Worm (Caenorhabditis elegans) whole organism, L3 larva: ENCODE results near the gene EGAP1.5.

ENCODE experiments used
- aly-2 ChIP-seq: fragments of 150-350 bp; optimal IDR thresholded peaks from 2 replicates; lab custom pipeline; 2014; ENCODE audit warnings: missing biosample characterization, missing genetic modification characterization
- ceh-16 ChIP-seq: sonication (generic microtip); optimal IDR thresholded peaks from 2 replicates; lab custom pipeline; 2017; ENCODE audit warnings: missing biosample characterization, missing genetic modification characterization
- ceh-28 ChIP-seq: fragments of 150-350 bp; optimal IDR thresholded peaks from 2 replicates; lab custom pipeline; 2014; ENCODE audit warnings: missing biosample characterization, missing genetic modification reagents, missing genetic modification characterization
- ceh-82 ChIP-seq: fragments of 150-350 bp; optimal IDR thresholded peaks from 2 replicates; lab custom pipeline; 2014; ENCODE audit warnings: missing biosample characterization, missing genetic modification characterization
- daf-12 ChIP-seq: fragments of 150-350 bp; optimal IDR thresholded peaks from 2 replicates; lab custom pipeline; 2014; ENCODE audit warnings: missing biosample characterization, missing genetic modification reagents, missing genetic modification characterization
- egl-5 ChIP-seq: fragments of 150-350 bp; optimal IDR thresholded peaks from 2 replicates; lab custom pipeline; 2017; ENCODE audit warnings: missing biosample characterization, missing genetic modification reagents, missing genetic modification characterization, inconsistent platforms
- elt-1 ChIP-seq: fragments of 150-350 bp; optimal IDR thresholded peaks from 2 replicates; lab custom pipeline; 2014; ENCODE audit warnings: missing biosample characterization, missing genetic modification characterization
- elt-2 ChIP-seq: sonication (generic microtip); optimal IDR thresholded peaks from 2 replicates; lab custom pipeline; 2016; ENCODE audit warnings: missing genetic modification reagents, mild to moderate bottlenecking, missing genetic modification characterization, missing compliant biosample characterization
- elt-3 ChIP-seq, 3 experiments: fragments of 150-350 bp in 1 of 3; sonication (generic microtip) in 2 of 3; optimal IDR thresholded peaks; 2 replicates in 2 of 3; 4 replicates in 1 of 3; lab custom pipeline; 2014 to 2017; ENCODE audit warnings: missing biosample characterization in 3 of 3, missing genetic modification characterization in 3 of 3
- eor-1 ChIP-seq, 2 experiments: fragments of 150-350 bp; optimal IDR thresholded peaks; 2 replicates each; lab custom pipeline; 2014 to 2018; ENCODE audit warnings: missing biosample characterization in 2 of 2, missing genetic modification characterization in 2 of 2
- fkh-10 ChIP-seq: sonication (generic microtip); optimal IDR thresholded peaks from 2 replicates; lab custom pipeline; 2017; ENCODE audit warnings: missing biosample characterization, missing genetic modification reagents, missing genetic modification characterization
- fkh-2 ChIP-seq: fragments of 150-350 bp; optimal IDR thresholded peaks from 2 replicates; lab custom pipeline; 2014; ENCODE audit warnings: missing biosample characterization, missing genetic modification reagents, missing genetic modification characterization
- fos-1 ChIP-seq: fragments of 150-350 bp; optimal IDR thresholded peaks from 2 replicates; lab custom pipeline; 2014; ENCODE audit warnings: missing biosample characterization, missing genetic modification characterization
- hmg-11 ChIP-seq: sonication (generic microtip); optimal IDR thresholded peaks from 2 replicates; lab custom pipeline; 2016; ENCODE audit warnings: missing genetic modification characterization, missing compliant biosample characterization
- jun-1 ChIP-seq: fragments of 150-350 bp; optimal IDR thresholded peaks from 2 replicates; lab custom pipeline; 2014; ENCODE audit warnings: missing biosample characterization, missing genetic modification reagents, missing genetic modification characterization
- lin-39 ChIP-seq: fragments of 150-350 bp; optimal IDR thresholded peaks from 2 replicates; lab custom pipeline; 2018; ENCODE audit warnings: missing biosample characterization, missing genetic modification reagents, missing genetic modification characterization
- mdl-1 ChIP-seq: fragments of 150-350 bp; optimal IDR thresholded peaks from 2 replicates; lab custom pipeline; 2014; ENCODE audit warnings: missing biosample characterization, missing genetic modification characterization
- mml-1 ChIP-seq: fragments of 150-350 bp; sonication (generic microtip); optimal IDR thresholded peaks from 3 replicates; lab custom pipeline; 2014; ENCODE audit warnings: missing biosample characterization, missing genetic modification characterization
- nfya-1 ChIP-seq: sonication (generic microtip); optimal IDR thresholded peaks from 2 replicates; lab custom pipeline; 2017; ENCODE audit warnings: missing genetic modification characterization, mild to moderate bottlenecking, missing compliant biosample characterization, antibody characterized with exemption, moderate library complexity; ENCODE audit not compliant: insufficient read depth
- nhr-237 ChIP-seq: fragments of 150-350 bp; optimal IDR thresholded peaks from 2 replicates; lab custom pipeline; 2014; ENCODE audit warnings: missing biosample characterization, missing genetic modification characterization
- nhr-25 ChIP-seq: sonication (generic microtip); optimal IDR thresholded peaks from 2 replicates; lab custom pipeline; 2017; ENCODE audit warnings: missing biosample characterization, missing genetic modification characterization
- nhr-28 ChIP-seq: fragments of 150-350 bp; optimal IDR thresholded peaks from 2 replicates; lab custom pipeline; 2014; ENCODE audit warnings: missing biosample characterization, missing genetic modification characterization
- nhr-43 ChIP-seq: sonication (generic microtip); optimal IDR thresholded peaks from 2 replicates; lab custom pipeline; 2016; ENCODE audit warnings: mild to moderate bottlenecking, missing genetic modification characterization, missing compliant biosample characterization; ENCODE audit not compliant: poor library complexity, severe bottlenecking
- nhr-67 ChIP-seq: fragments of 150-350 bp; optimal IDR thresholded peaks from 2 replicates; lab custom pipeline; 2014; ENCODE audit warnings: missing biosample characterization, missing genetic modification characterization
- nhr-76 ChIP-seq: fragments of 150-350 bp; sonication (generic microtip); optimal IDR thresholded peaks from 5 replicates; lab custom pipeline; 2014; ENCODE audit warnings: missing biosample characterization, missing genetic modification characterization
- nhr-77 ChIP-seq: fragments of 150-350 bp; optimal IDR thresholded peaks from 2 replicates; lab custom pipeline; 2014; ENCODE audit warnings: missing biosample characterization, missing genetic modification characterization
- pha-4 ChIP-seq: fragments of 150-350 bp; optimal IDR thresholded peaks from 2 replicates; lab custom pipeline; 2014; ENCODE audit warnings: missing biosample characterization, missing genetic modification reagents, missing genetic modification characterization
- pqm-1 ChIP-seq: fragments of 150-350 bp; optimal IDR thresholded peaks from 2 replicates; lab custom pipeline; 2017; ENCODE audit warnings: missing biosample characterization, missing genetic modification characterization, inconsistent platforms
- sea-2 ChIP-seq: fragments of 150-350 bp; sonication (generic microtip); optimal IDR thresholded peaks from 4 replicates; lab custom pipeline; 2014; ENCODE audit warnings: missing biosample characterization, missing genetic modification reagents, missing genetic modification characterization
- snpc-4 ChIP-seq: fragments of 150-350 bp; optimal IDR thresholded peaks from 2 replicates; lab custom pipeline; 2014; ENCODE audit warnings: missing biosample characterization, missing genetic modification characterization
- unc-39 ChIP-seq: sonication (generic microtip); optimal IDR thresholded peaks from 4 replicates; lab custom pipeline; 2017; ENCODE audit warnings: missing biosample characterization, missing genetic modification characterization
- ztf-11 ChIP-seq: fragments of 150-350 bp; optimal IDR thresholded peaks from 2 replicates; lab custom pipeline; 2014; ENCODE audit warnings: missing biosample characterization, missing genetic modification characterization
- ztf-4 ChIP-seq: fragments of 150-350 bp; optimal IDR thresholded peaks from 2 replicates; lab custom pipeline; 2014; ENCODE audit warnings: missing biosample characterization, missing genetic modification characterization

The EGAP1.5 gene

DNA sequence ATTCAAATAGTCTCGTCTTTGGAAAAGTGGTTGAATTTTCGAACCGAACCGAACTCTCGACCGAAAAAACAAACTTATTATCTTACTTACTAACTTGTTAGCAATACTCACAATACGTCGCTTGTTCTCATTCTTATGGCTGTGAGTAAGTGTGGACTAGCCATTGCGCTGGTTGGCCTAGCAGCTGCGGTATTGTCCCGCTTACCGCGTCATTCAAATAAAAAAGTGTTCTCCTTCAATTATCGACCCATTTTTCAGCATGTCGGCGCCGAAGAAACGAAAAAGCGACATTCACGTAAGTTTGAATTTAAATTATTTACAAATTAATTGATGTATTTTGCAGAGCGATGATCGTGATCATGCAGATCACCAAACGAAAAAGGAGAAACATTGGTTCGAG is 27.5 kb downstream of the EGAP1.5 start:
- TF ChIP-seq nhr-237 (tag; lab: Kevin White, UChicago) (no peak), pha-4 (tag; lab: Kevin White, UChicago) (peak; percentile 39)

- TF ChIP-seq hmg-11 (tag; lab: Kevin White, UChicago), result no peak
- no peak for TF ChIP-seq fkh-10 (GFP tag; lab: Kevin White, UChicago)
- no peak for TF ChIP-seq eor-1 (tag; optimal IDR thresholded peaks at IDR 0.05; lab: Kevin White, UChicago)
- no peak for TF ChIP-seq nhr-77 (tag; lab: Kevin White, UChicago)
- TF ChIP-seq fos-1 (tag; lab: Kevin White, UChicago), result no peak
- no peak for TF ChIP-seq ceh-16 (tag; lab: Kevin White, UChicago)
- no peak for TF ChIP-seq ztf-11
- TF ChIP-seq mdl-1 (tag; lab: Kevin White, UChicago), result no peak
- no peak for TF ChIP-seq lin-39 (tag; lab: Kevin White, UChicago)
- TF ChIP-seq aly-2, result no peak
- no peak for TF ChIP-seq ceh-28 (tag; lab: Kevin White, UChicago)
- no peak for TF ChIP-seq mml-1 (tag; lab: Kevin White, UChicago)
- TF ChIP-seq fkh-2 (tag; lab: Kevin White, UChicago), result no peak
- no peak for TF ChIP-seq egl-5 (tag; lab: Kevin White, UChicago)
- TF ChIP-seq nhr-67 (tag; lab: Kevin White, UChicago), result no peak
- TF ChIP-seq daf-12, result no peak
- TF ChIP-seq nhr-25 (tag; lab: Kevin White, UChicago), result no peak
- no peak for TF ChIP-seq elt-1
- TF ChIP-seq sea-2, result no peak
- TF ChIP-seq, all 47 proteins: peak for 0
Measured at ce11 chrIII:5961560-5961959, 30.0 kb downstream of the EGAP1.5 start.

ce11 chrIII:5964058-5964632 is 32.6 kb downstream of the EGAP1.5 start:
- TF ChIP-seq elt-2 (tag; lab: Kevin White, UChicago) (peak; percentile 54), pqm-1 (tag; lab: Kevin White, UChicago) (no peak), lin-39 (tag; lab: Kevin White, UChicago) (no peak), elt-3 (tag; optimal IDR thresholded peaks at IDR 0.05; lab: Kevin White, UChicago) (peak in 1 of 3 experiments; percentile 11), fos-1 (tag; lab: Kevin White, UChicago) (no peak), pha-4 (tag; lab: Kevin White, UChicago) (peak; percentile 49)

DNA sequence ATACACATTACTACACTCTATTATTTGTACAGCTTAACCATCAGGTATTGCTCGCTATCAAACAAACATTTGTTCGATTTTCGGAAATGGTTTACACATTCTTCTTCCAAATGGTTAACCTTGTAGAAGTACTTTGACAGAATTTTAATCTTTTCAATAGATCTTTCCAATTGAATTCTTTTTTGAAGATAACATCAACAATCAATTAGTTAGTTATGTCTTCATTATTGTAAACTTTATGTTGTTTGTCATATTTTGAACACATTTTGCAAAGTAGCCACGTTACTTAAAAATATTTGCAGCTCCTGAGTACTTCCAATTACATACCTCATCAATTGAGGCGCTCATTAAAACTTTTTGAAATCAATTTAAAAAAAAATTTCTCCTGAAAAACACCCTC is 33.8 kb downstream of the EGAP1.5 start:
- TF ChIP-seq pqm-1 (tag; lab: Kevin White, UChicago) (no peak), pha-4 (tag; lab: Kevin White, UChicago) (peak; percentile 10), elt-1 (peak; percentile 75), snpc-4 (tag; lab: Kevin White, UChicago) (no peak)
- TF ChIP-seq, all 47 proteins: peak for 2

DNA sequence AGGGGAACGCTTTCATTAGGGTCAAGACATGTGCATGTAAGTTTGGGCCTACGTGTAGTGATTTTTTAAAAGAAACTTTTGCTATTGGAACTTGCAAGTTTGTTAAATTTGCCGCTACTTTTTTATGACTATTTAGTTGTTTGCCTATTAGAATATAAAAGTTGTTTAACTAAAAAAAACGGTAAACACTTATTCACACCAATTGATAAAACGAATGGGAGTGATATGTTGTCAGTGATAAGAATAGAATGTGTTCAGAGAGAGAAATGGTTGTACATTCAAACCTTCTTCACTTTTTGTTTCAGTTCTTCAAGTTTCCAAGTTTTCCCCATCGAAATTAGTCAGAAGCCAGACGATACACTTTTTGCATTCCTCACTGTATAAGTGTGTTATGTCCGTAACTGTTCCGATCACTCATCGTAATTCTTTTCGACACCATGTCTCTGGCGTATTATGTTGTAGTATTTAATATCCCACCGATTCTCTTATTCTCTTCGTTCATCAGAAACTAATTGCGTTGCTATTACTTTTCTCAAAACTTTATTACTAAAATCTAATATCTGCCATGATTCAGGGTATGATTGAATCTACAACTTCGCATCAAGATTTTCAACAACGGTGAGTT is 34.4 kb downstream of the EGAP1.5 start, which contains the start of gene dct-6:
TSS of gene dct-6 (plus strand) at position 575 of the 625 bp plus-strand sequence.
- TF ChIP-seq nhr-43 (tag; lab: Kevin White, UChicago) (no peak), ceh-82 (tag; lab: Kevin White, UChicago) (no peak), nhr-67 (tag; lab: Kevin White, UChicago) (no peak), ztf-11 (no peak), unc-39 (tag; lab: Kevin White, UChicago) (no peak), jun-1 (no peak), nhr-28 (tag; lab: Kevin White, UChicago) (no peak), ztf-4 (tag; lab: Kevin White, UChicago) (no peak), elt-2 (tag; lab: Kevin White, UChicago) (peak; percentile 66), pha-4 (tag; lab: Kevin White, UChicago) (peak; percentile 47), hmg-11 (tag; lab: Kevin White, UChicago) (no peak), nfya-1 (tag; lab: Kevin White, UChicago) (no peak), pqm-1 (tag; lab: Kevin White, UChicago) (peak; percentile 80), nhr-237 (tag; lab: Kevin White, UChicago) (no peak), nhr-76 (tag; lab: Kevin White, UChicago) (no peak), lin-39 (tag; lab: Kevin White, UChicago) (no peak), elt-3 (tag; optimal IDR thresholded peaks at IDR 0.05; lab: Kevin White, UChicago) (no peak)
